Fruit fly (Drosophila melanogaster): ENCODE data around the gene Nup35.

The Nup35 gene

dm6 chrX:18618122-18618521, 29.9 kb upstream of the Nup35 start (continued):
- peak; percentile 31 for TF ChIP-seq CG2678 (tag; optimal IDR thresholded peaks at IDR 0.05)

- TF ChIP-seq CG17361 (GFP tag; IDR thresholded peaks at IDR 0.05) (peak; percentile 43; the same call in 2 of the 3 replicates), ci (GFP tag; IDR thresholded peaks at IDR 0.05) (0 out of 3 replicates have a peak, but pooled peaks have one; percentile 42), insv (GFP tag; optimal IDR thresholded peaks at IDR 0.05) (peak in 1 of 2 experiments; percentile 74), CG18011 (GFP tag; optimal IDR thresholded peaks at IDR 0.05) (no peak), bbx (GFP tag; IDR thresholded peaks at IDR 0.05; ENCODE audit: partially characterized antibody) (no peak), CG16863 (GFP tag; optimal IDR thresholded peaks at IDR 0.05) (no peak), pita (GFP tag; optimal IDR thresholded peaks at IDR 0.05) (peak; percentile 63), BEAF-32 (GFP tag; optimal IDR thresholded peaks at IDR 0.05) (peak; percentile 25), vnd (GFP tag; IDR thresholded peaks at IDR 0.05; ENCODE audit: partially characterized antibody) (no peak), CG13123 (GFP tag; optimal IDR thresholded peaks at IDR 0.05) (no peak), CG10979 (tag; optimal IDR thresholded peaks at IDR 0.05) (peak; percentile 45), CG10267 (tag; optimal IDR thresholded peaks at IDR 0.05) (peak; percentile 21), chif (GFP tag; optimal IDR thresholded peaks at IDR 0.05) (no peak), Sry-δ (GFP tag; optimal IDR thresholded peaks at IDR 0.05) (peak; percentile 21), exex (tag; optimal IDR thresholded peaks at IDR 0.05) (no peak), Chrac-16 (GFP tag; optimal IDR thresholded peaks at IDR 0.05) (no peak), CG11093 (GFP tag; IDR thresholded peaks at IDR 0.05) (no peak), CG6765 (GFP tag; optimal IDR thresholded peaks at IDR 0.05) (no peak), CG8478 (optimal IDR thresholded peaks at IDR 0.05) (peak; percentile 40), CG17186 (GFP tag; optimal IDR thresholded peaks at IDR 0.05) (no peak), CG18619 (GFP tag; optimal IDR thresholded peaks at IDR 0.05) (no peak), nmo (GFP tag; optimal IDR thresholded peaks at IDR 0.05) (peak; percentile 33), CTCF (GFP tag; optimal IDR thresholded peaks at IDR 0.05) (peak; percentile 93), Atf6 (GFP tag; IDR thresholded peaks at IDR 0.05) (no peak), yki (optimal IDR thresholded peaks at IDR 0.05) (peak; percentile 4), CG15696 (tag; optimal IDR thresholded peaks at IDR 0.05) (peak; percentile 23), ranshi (GFP tag; IDR thresholded peaks at IDR 0.05) (no peak), eve (GFP tag; optimal IDR thresholded peaks at IDR 0.05) (no peak), CG4282 (GFP tag; optimal IDR thresholded peaks at IDR 0.05) (no peak), Ets97D (GFP tag; optimal IDR thresholded peaks at IDR 0.05) (peak; percentile 72), Bteb2 (GFP tag; optimal IDR thresholded peaks at IDR 0.05) (no peak), Dip2 (GFP tag; IDR thresholded peaks at IDR 0.05) (peak; percentile 92), trem (tag; optimal IDR thresholded peaks at IDR 0.05) (peak; percentile 13), CG7372 (GFP tag; IDR thresholded peaks at IDR 0.05) (no peak), gsb (GFP tag; IDR thresholded peaks at IDR 0.05) (no peak), hkb (optimal IDR thresholded peaks at IDR 0.05) (peak; percentile 65), hkb (GFP tag; IDR thresholded peaks at IDR 0.05) (no peak), Ets65A (GFP tag) (peak; percentile 68), gfzf (GFP tag; optimal IDR thresholded peaks at IDR 0.05) (peak; percentile 24), NK7.1 (GFP tag; optimal IDR thresholded peaks at IDR 0.05) (no peak), Med (GFP tag) (peak; percentile 63), bab2 (GFP tag; optimal IDR thresholded peaks at IDR 0.05) (no peak), Dbx (GFP tag; IDR thresholded peaks at IDR 0.05) (no peak), phol (tag; optimal IDR thresholded peaks at IDR 0.05) (peak; percentile 5), CG14710 (tag; optimal IDR thresholded peaks at IDR 0.05) (peak; percentile 18), CG10366 (GFP tag; IDR thresholded peaks at IDR 0.05) (no peak), CG34422 (GFP tag; IDR thresholded peaks at IDR 0.05) (no peak)
These were observed 26.2 kb upstream of the Nup35 start for dm6 chrX:18621649-18622346.

Measured in whole organism, embryonic.